Worm (Caenorhabditis elegans) whole organism, L1 larva: ENCODE data around the gene bcs-1.

ENCODE experiments used
- C04F5.9 ChIP-seq: sonication (generic microtip); optimal IDR thresholded peaks from 2 replicates; lab custom pipeline; 2016; ENCODE audit warnings: missing genetic modification characterization, missing compliant biosample characterization
- Y116A8C.19 ChIP-seq: sonication (generic microtip); optimal IDR thresholded peaks from 2 replicates; lab custom pipeline; 2016; ENCODE audit warnings: missing compliant biosample characterization, missing genetic modification characterization, borderline replicate concordance
- aha-1 ChIP-seq: fragments of 150-350 bp; optimal IDR thresholded peaks from 2 replicates; lab custom pipeline; 2014; ENCODE audit warnings: missing biosample characterization, missing genetic modification characterization
- ceh-82 ChIP-seq, 3 experiments: fragments of 150-350 bp in 1 of 3; sonication (generic microtip) in 2 of 3; optimal IDR thresholded peaks; 2 replicates each; lab custom pipeline; 2014 to 2017; ENCODE audit warnings: missing biosample characterization in 3 of 3, missing genetic modification characterization in 3 of 3
- ceh-90 ChIP-seq: sonication (generic microtip); optimal IDR thresholded peaks from 2 replicates; lab custom pipeline; 2016; ENCODE audit warnings: missing genetic modification characterization, missing compliant biosample characterization
- ces-1 ChIP-seq: fragments of 150-350 bp; optimal IDR thresholded peaks from 2 replicates; lab custom pipeline; 2014; ENCODE audit warnings: missing biosample characterization, missing genetic modification reagents, missing genetic modification characterization
- dsc-1 ChIP-seq: sonication (generic microtip); optimal IDR thresholded peaks from 2 replicates; lab custom pipeline; 2016; ENCODE audit warnings: mild to moderate bottlenecking, missing genetic modification characterization, missing compliant biosample characterization
- efl-3 ChIP-seq: fragments of 200-800 bp; sonication (Bioruptor generic); optimal IDR thresholded peaks from 2 replicates; lab custom pipeline; 2018; ENCODE audit warnings: mild to moderate bottlenecking, missing genetic modification characterization, missing compliant biosample characterization
- elt-2 ChIP-seq: sonication (generic microtip); optimal IDR thresholded peaks from 2 replicates; lab custom pipeline; 2016; ENCODE audit warnings: missing genetic modification characterization, mild to moderate bottlenecking, inconsistent platforms, missing compliant biosample characterization, missing genetic modification reagents
- ets-5 ChIP-seq: fragments of 200-800 bp; sonication (Bioruptor generic); IDR thresholded peaks from 2 replicates; pipeline ENCODE4 v1.3.6; 2022; ENCODE audit warnings: missing genetic modification characterization, missing compliant biosample characterization
- fkh-10 ChIP-seq: sonication (generic microtip); optimal IDR thresholded peaks from 2 replicates; lab custom pipeline; 2017; ENCODE audit warnings: missing biosample characterization, missing genetic modification reagents, missing genetic modification characterization
- fkh-4 ChIP-seq: sonication (generic microtip); optimal IDR thresholded peaks from 2 replicates; lab custom pipeline; 2016; ENCODE audit warnings: missing compliant biosample characterization, missing genetic modification characterization, borderline replicate concordance
- fkh-8 ChIP-seq: sonication (generic microtip); optimal IDR thresholded peaks from 2 replicates; lab custom pipeline; 2016; ENCODE audit warnings: mild to moderate bottlenecking, missing genetic modification characterization, missing compliant biosample characterization
- fos-1 ChIP-seq: fragments of 150-350 bp; optimal IDR thresholded peaks from 2 replicates; lab custom pipeline; 2014; ENCODE audit warnings: missing biosample characterization, missing genetic modification characterization
- grh-1 ChIP-seq: fragments of 200-800 bp; sonication (Bioruptor generic); IDR thresholded peaks from 2 replicates; pipeline ENCODE4 v1.3.6; 2022; ENCODE audit warnings: missing genetic modification reagents, missing genetic modification characterization, missing compliant biosample characterization
- hlh-4 ChIP-seq: sonication (generic microtip); optimal IDR thresholded peaks from 2 replicates; lab custom pipeline; 2016; ENCODE audit warnings: mild to moderate bottlenecking, missing genetic modification characterization, missing compliant biosample characterization
- jun-1 ChIP-seq: fragments of 150-350 bp; optimal IDR thresholded peaks from 2 replicates; lab custom pipeline; 2014; ENCODE audit warnings: missing biosample characterization, missing genetic modification reagents, missing genetic modification characterization
- lin-14 ChIP-seq: fragments of 200-800 bp; sonication (Bioruptor generic); optimal IDR thresholded peaks from 2 replicates; lab custom pipeline; 2018; ENCODE audit warnings: mild to moderate bottlenecking, missing genetic modification characterization, moderate library complexity, missing compliant biosample characterization
- lin-35 ChIP-seq, 2 experiments: fragments of 150-350 bp; optimal IDR thresholded peaks; 2 replicates each; lab custom pipeline; 2014; ENCODE audit warnings: missing biosample characterization in 2 of 2, missing genetic modification characterization in 2 of 2, missing genetic modification reagents in 2 of 2
- lin-39 ChIP-seq: fragments of 150-350 bp; optimal IDR thresholded peaks from 2 replicates; lab custom pipeline; 2014; ENCODE audit warnings: missing biosample characterization, missing genetic modification reagents, missing genetic modification characterization
- lsy-2 ChIP-seq, 2 experiments: fragments of 150-350 bp; optimal IDR thresholded peaks; 2 replicates each; lab custom pipeline; 2014; ENCODE audit warnings: missing biosample characterization in 2 of 2, missing genetic modification characterization in 2 of 2
- mab-9 ChIP-seq: fragments of 200-800 bp; sonication (Bioruptor generic); IDR thresholded peaks from 2 replicates; pipeline ENCODE4 v1.3.6; 2022; ENCODE audit warnings: missing genetic modification reagents, missing genetic modification characterization, missing compliant biosample characterization
- mdl-1 ChIP-seq, 2 experiments: fragments of 150-350 bp; optimal IDR thresholded peaks; 2 replicates each; lab custom pipeline; 2014 to 2017; ENCODE audit warnings: missing biosample characterization in 2 of 2, missing genetic modification characterization in 2 of 2, inconsistent platforms in 1 of 2
- mef-2 ChIP-seq: fragments of 150-350 bp; optimal IDR thresholded peaks from 2 replicates; lab custom pipeline; 2014; ENCODE audit warnings: missing biosample characterization, missing genetic modification characterization
- mep-1 ChIP-seq: fragments of 150-350 bp; optimal IDR thresholded peaks from 2 replicates; lab custom pipeline; 2014; ENCODE audit warnings: missing biosample characterization, missing genetic modification characterization
- nhr-11 ChIP-seq: fragments of 150-350 bp; optimal IDR thresholded peaks from 2 replicates; lab custom pipeline; 2014; ENCODE audit warnings: missing biosample characterization, missing genetic modification characterization
- nhr-12 ChIP-seq: sonication (generic microtip); optimal IDR thresholded peaks from 2 replicates; lab custom pipeline; 2017; ENCODE audit warnings: missing biosample characterization, missing genetic modification characterization
- nhr-19 ChIP-seq: fragments of 200-800 bp; sonication (Bioruptor generic); conservative IDR thresholded peaks from 2 replicates; pipeline ENCODE4 v1.3.6; 2022; ENCODE audit warnings: missing genetic modification characterization, missing compliant biosample characterization
- nhr-237 ChIP-seq: fragments of 150-350 bp; optimal IDR thresholded peaks from 2 replicates; lab custom pipeline; 2014; ENCODE audit warnings: missing biosample characterization, missing genetic modification characterization
- nhr-28 ChIP-seq: fragments of 150-350 bp; optimal IDR thresholded peaks from 2 replicates; lab custom pipeline; 2014; ENCODE audit warnings: missing biosample characterization, missing genetic modification characterization
- nhr-47 ChIP-seq: sonication (generic microtip); optimal IDR thresholded peaks from 2 replicates; lab custom pipeline; 2016; ENCODE audit warnings: mild to moderate bottlenecking, missing genetic modification characterization, moderate library complexity, missing compliant biosample characterization
- nhr-71 ChIP-seq: sonication (generic microtip); optimal IDR thresholded peaks from 2 replicates; lab custom pipeline; 2016; ENCODE audit warnings: mild to moderate bottlenecking, missing genetic modification characterization, moderate library complexity, missing compliant biosample characterization
- nhr-84 ChIP-seq: sonication (generic microtip); optimal IDR thresholded peaks from 2 replicates; lab custom pipeline; 2017; ENCODE audit warnings: missing biosample characterization, missing genetic modification characterization
- nhr-85 ChIP-seq: sonication (generic microtip); peaks from one replicate; lab custom pipeline; 2016; ENCODE audit warnings: missing genetic modification characterization, inconsistent platforms, missing compliant biosample characterization
- nhr-90 ChIP-seq: sonication (generic microtip); optimal IDR thresholded peaks from 2 replicates; lab custom pipeline; 2016; ENCODE audit warnings: mild to moderate bottlenecking, missing genetic modification characterization, missing compliant biosample characterization; ENCODE audit not compliant: poor library complexity
- pag-3 ChIP-seq: sonication (generic microtip); optimal IDR thresholded peaks from 2 replicates; lab custom pipeline; 2017; ENCODE audit warnings: missing genetic modification characterization, mild to moderate bottlenecking, missing compliant biosample characterization, antibody characterized with exemption, borderline replicate concordance; ENCODE audit not compliant: insufficient read depth
- rnt-1 ChIP-seq: sonication (generic microtip); optimal IDR thresholded peaks from 2 replicates; lab custom pipeline; 2016; ENCODE audit warnings: mild to moderate bottlenecking, missing genetic modification characterization, moderate library complexity, missing compliant biosample characterization
- skn-1 ChIP-seq: fragments of 150-350 bp; optimal IDR thresholded peaks from 2 replicates; lab custom pipeline; 2014; ENCODE audit warnings: missing biosample characterization, missing genetic modification characterization
- snpc-4 ChIP-seq: fragments of 150-350 bp; optimal IDR thresholded peaks from 2 replicates; lab custom pipeline; 2014; ENCODE audit warnings: missing biosample characterization, missing genetic modification characterization
- snu-23 ChIP-seq: sonication (generic microtip); optimal IDR thresholded peaks from 2 replicates; lab custom pipeline; 2016; ENCODE audit warnings: missing genetic modification characterization, missing compliant biosample characterization
- sox-4 ChIP-seq: sonication (generic microtip); optimal IDR thresholded peaks from 2 replicates; lab custom pipeline; 2016; ENCODE audit warnings: missing genetic modification characterization, missing compliant biosample characterization
- sptf-1 ChIP-seq: fragments of 150-350 bp; optimal IDR thresholded peaks from 2 replicates; lab custom pipeline; 2014; ENCODE audit warnings: missing biosample characterization, missing genetic modification characterization
- sup-37 ChIP-seq: fragments of 200-800 bp; sonication (Bioruptor generic); optimal IDR thresholded peaks from 2 replicates; lab custom pipeline; 2018; ENCODE audit warnings: mild to moderate bottlenecking, missing genetic modification characterization, missing compliant biosample characterization
- swsn-7 ChIP-seq: sonication (generic microtip); optimal IDR thresholded peaks from 2 replicates; lab custom pipeline; 2016; ENCODE audit warnings: missing genetic modification characterization, missing compliant biosample characterization
- vab-15 ChIP-seq: sonication (generic microtip); optimal IDR thresholded peaks from 2 replicates; lab custom pipeline; 2017; ENCODE audit warnings: missing genotype, mild to moderate bottlenecking, missing genetic modification characterization, missing compliant biosample characterization
- zag-1 ChIP-seq: fragments of 150-350 bp; optimal IDR thresholded peaks from 2 replicates; lab custom pipeline; 2014; ENCODE audit warnings: missing biosample characterization, missing genetic modification characterization

bcs-1 gene

ce11 chrII:8554568-8554967, 16.3 kb upstream of the bcs-1 start:
- TF ChIP-seq mab-9 (GFP tag; lab: Robert Waterston, UW) (no peak), nhr-71 (peak; percentile 27), nhr-28 (tag; lab: Kevin White, UChicago) (no peak), lin-39 (no peak), fkh-4 (tag; lab: Kevin White, UChicago) (no peak), hlh-4 (tag; lab: Kevin White, UChicago) (peak; percentile 92), grh-1 (GFP tag; lab: Robert Waterston, UW) (no peak)

DNA sequence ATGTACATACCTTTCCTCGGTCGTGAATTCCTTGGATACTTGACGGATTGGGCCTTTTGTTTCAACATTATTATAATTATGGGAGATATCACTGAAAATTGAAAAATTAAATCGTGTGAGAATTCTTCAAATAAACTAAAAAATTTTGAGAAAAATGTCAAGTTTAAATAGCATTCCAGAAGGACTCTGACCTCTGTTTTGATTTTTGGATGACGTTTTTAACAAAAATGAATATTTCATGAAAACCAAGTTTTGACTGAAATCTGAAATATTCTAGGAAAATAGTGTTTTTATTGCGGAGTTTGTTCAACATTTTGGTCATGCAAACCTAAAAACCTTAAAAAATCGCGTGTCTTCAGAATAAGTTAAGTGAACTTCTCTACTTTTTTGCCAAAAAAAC, 14.7 kb upstream of the bcs-1 start, which contains the start of gene glb-27:
glb-27 (minus strand) TSS at position 101 of the 400 bp plus-strand sequence.
- no peak for TF ChIP-seq pag-3 (tag; lab: Kevin White, UChicago)
- no peak for TF ChIP-seq sox-4 (tag; lab: Kevin White, UChicago)
- TF ChIP-seq fkh-4 (tag; lab: Kevin White, UChicago): no peak
- no peak for TF ChIP-seq fos-1
- TF ChIP-seq, all 84 proteins: peak for 0

DNA sequence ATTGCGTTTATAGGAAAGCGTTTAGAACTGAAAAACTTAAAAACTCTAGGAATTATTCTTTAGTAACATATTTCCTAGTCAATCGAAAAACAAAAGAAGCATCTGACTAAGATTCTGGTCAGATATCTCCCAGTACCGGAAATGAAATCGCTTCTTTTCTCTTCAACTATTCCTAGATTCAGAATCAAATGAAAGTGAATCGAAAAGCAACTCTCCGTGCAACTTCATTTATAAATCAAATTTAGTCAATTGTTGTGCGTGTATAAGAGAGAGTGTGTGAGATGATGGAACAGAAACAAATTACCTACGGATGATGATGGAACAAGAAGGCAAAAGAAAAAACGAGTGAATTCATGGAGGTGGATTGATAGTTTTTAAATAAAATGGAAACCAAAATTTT, 11.7 kb upstream of the bcs-1 start:
- TF ChIP-seq ces-1 (GFP tag; lab: Kevin White, UChicago) (peak; percentile 43), swsn-7 (peak; percentile 12), nhr-71 (peak; percentile 9), fkh-10 (GFP tag; lab: Kevin White, UChicago) (peak; percentile 98), jun-1 (tag; lab: Kevin White, UChicago) (no peak), nhr-85 (tag; lab: Kevin White, UChicago) (no peak), nhr-84 (tag; lab: Kevin White, UChicago) (no peak), nhr-47 (peak; percentile 18), mef-2 (tag; lab: Kevin White, UChicago) (no peak), aha-1 (tag; lab: Kevin White, UChicago) (no peak), dsc-1 (tag; lab: Kevin White, UChicago) (peak; percentile 6), lin-14 (GFP tag; lab: Kevin White, UChicago) (peak; percentile 46), vab-15 (tag; lab: Kevin White, UChicago) (no peak), snu-23 (GFP tag; lab: Kevin White, UChicago) (peak; percentile 13)

- TF ChIP-seq nhr-237 (tag; lab: Kevin White, UChicago) (peak; percentile 99), zag-1 (tag; lab: Kevin White, UChicago) (peak; percentile 69), ceh-82 (tag; optimal IDR thresholded peaks at IDR 0.05; lab: Kevin White, UChicago) (peak; percentile 99), sptf-1 (tag; lab: Kevin White, UChicago) (no peak), snpc-4 (tag; lab: Kevin White, UChicago) (peak; percentile 90), sup-37 (GFP tag; lab: Kevin White, UChicago) (peak; percentile 94), nhr-12 (tag; lab: Kevin White, UChicago) (no peak), nhr-19 (peak; percentile 99), fkh-10 (GFP tag; lab: Kevin White, UChicago) (peak; percentile 99), mep-1 (peak; percentile 99), ceh-90 (tag; lab: Kevin White, UChicago) (peak; percentile 9), nhr-90 (tag; lab: Kevin White, UChicago) (peak; percentile 99), efl-3 (peak; percentile 77), hlh-4 (tag; lab: Kevin White, UChicago) (no peak), Y116A8C.19 (tag; lab: Kevin White, UChicago) (no peak), ets-5 (GFP tag; lab: Robert Waterston, UW) (0 out of 2 replicates have a peak, but pooled peaks have one; percentile 14), mdl-1 (tag; optimal IDR thresholded peaks at IDR 0.05; lab: Kevin White, UChicago) (peak; percentile 90 to 100), nhr-11 (peak; percentile 93), fkh-8 (peak; percentile 100), swsn-7 (peak; percentile 99), C04F5.9 (tag; lab: Kevin White, UChicago) (peak; percentile 98), lin-14 (GFP tag; lab: Kevin White, UChicago) (peak; percentile 100), nhr-85 (tag; lab: Kevin White, UChicago) (peak; percentile 100), elt-2 (peak; percentile 94), lin-39 (peak; percentile 93), snu-23 (GFP tag; lab: Kevin White, UChicago) (peak; percentile 100), skn-1 (tag; lab: Kevin White, UChicago) (peak; percentile 98), lin-35 (GFP tag; optimal IDR thresholded peaks at IDR 0.05; lab: Kevin White, UChicago) (peak; percentile 97 to 99), rnt-1 (peak; percentile 98), mab-9 (GFP tag; lab: Robert Waterston, UW) (peak; percentile 92), lsy-2 (tag; optimal IDR thresholded peaks at IDR 0.05; lab: Kevin White, UChicago) (peak; percentile 98)
Observed at ce11 chrII:8561227-8561626, 9.7 kb upstream of the bcs-1 start, which contains the start of gene iff-2. Gene iff-2, minus strand, starts transcription at chrII:8561367.
